Worm (Caenorhabditis elegans) whole organism, young adult: ENCODE results near the gene F54D5.2.

Source experiments
- F10E7.11 ChIP-seq: sonication (generic microtip); optimal IDR thresholded peaks from 2 replicates; lab custom pipeline; 2017; ENCODE audit warnings: mild to moderate bottlenecking, missing genetic modification characterization, moderate library complexity, missing compliant biosample characterization
- Y95B8A.8 ChIP-seq: fragments of 200-800 bp; sonication (Bioruptor generic); IDR thresholded peaks from 2 replicates; pipeline ENCODE4 v1.3.6; 2022; ENCODE audit warnings: missing genetic modification reagents, missing genetic modification characterization, missing compliant biosample characterization
- dpl-1 ChIP-seq: fragments of 150-350 bp; optimal IDR thresholded peaks from 2 replicates; lab custom pipeline; 2014; ENCODE audit warnings: missing biosample characterization, missing genetic modification reagents, missing genetic modification characterization
- efl-1 ChIP-seq: fragments of 150-350 bp; optimal IDR thresholded peaks from 2 replicates; lab custom pipeline; 2014; ENCODE audit warnings: missing biosample characterization, missing genetic modification reagents, missing genetic modification characterization
- ets-4 ChIP-seq: fragments of 200-800 bp; sonication (Bioruptor generic); optimal IDR thresholded peaks from 2 replicates; lab custom pipeline; 2018; ENCODE audit warnings: mild to moderate bottlenecking, missing genetic modification characterization, missing compliant biosample characterization
- madf-3 ChIP-seq: fragments of 200-800 bp; sonication (Bioruptor generic); IDR thresholded peaks from 2 replicates; pipeline ENCODE4 v1.3.6; 2022; ENCODE audit warnings: missing genetic modification reagents, missing genetic modification characterization, missing compliant biosample characterization
- pbrm-1 ChIP-seq: fragments of 200-800 bp; sonication (Bioruptor generic); IDR thresholded peaks from 2 replicates; pipeline ENCODE4 v1.3.6; 2022; ENCODE audit warnings: missing genetic modification reagents, missing genetic modification characterization, missing compliant biosample characterization
- pha-4 ChIP-seq: fragments of 150-350 bp; sonication (generic microtip); optimal IDR thresholded peaks from 2 replicates; lab custom pipeline; 2014; ENCODE audit warnings: missing biosample characterization, missing genetic modification reagents, missing genetic modification characterization
- repo-1 ChIP-seq: sonication (generic microtip); optimal IDR thresholded peaks from 2 replicates; lab custom pipeline; 2017; ENCODE audit warnings: mild to moderate bottlenecking, missing genetic modification characterization, missing compliant biosample characterization
- snpc-1.1 ChIP-seq: sonication (generic microtip); optimal IDR thresholded peaks from 2 replicates; lab custom pipeline; 2017; ENCODE audit warnings: missing genetic modification characterization, mild to moderate bottlenecking, missing compliant biosample characterization, antibody characterized with exemption, moderate library complexity, missing genotype, missing genetic modification reagents; ENCODE audit not compliant: insufficient read depth
- unc-130 ChIP-seq: sonication (generic microtip); optimal IDR thresholded peaks from 2 replicates; lab custom pipeline; 2016; ENCODE audit warnings: missing genetic modification reagents, missing genetic modification characterization, missing compliant biosample characterization
- ztf-18 ChIP-seq: sonication (generic microtip); optimal IDR thresholded peaks from 2 replicates; lab custom pipeline; 2016; ENCODE audit warnings: missing genotype, mild to moderate bottlenecking, missing genetic modification characterization, missing compliant biosample characterization

- TF ChIP-seq pbrm-1 (no peak), snpc-1.1 (no peak), pha-4 (no peak), Y95B8A.8 (GFP tag; lab: Robert Waterston, UW) (no peak), efl-1 (GFP tag; lab: Kevin White, UChicago) (no peak), ets-4 (no peak), repo-1 (tag; lab: Kevin White, UChicago) (no peak), ztf-18 (tag; lab: Kevin White, UChicago) (no peak), F10E7.11 (tag; lab: Kevin White, UChicago) (no peak), dpl-1 (GFP tag; lab: Kevin White, UChicago) (no peak), madf-3 (no peak), unc-130 (no peak)
Observed at ce11 chrII:11538741-11539140, 34.2 kb upstream of the F54D5.2 start, which contains the start of gene Y62F5A.9.
